Worm (Caenorhabditis elegans) whole organism, midembryonic: ENCODE results near the gene str-112.

ENCODE experiments used
- T22C8.4 ChIP-seq: fragments of 200-800 bp; sonication (Bioruptor generic); IDR thresholded peaks from 2 replicates; pipeline ENCODE4 v1.3.6; 2022; ENCODE audit warnings: missing genetic modification characterization, missing compliant biosample characterization
- cog-1 ChIP-seq: sonication (generic microtip); optimal IDR thresholded peaks from 2 replicates; lab custom pipeline; 2016; ENCODE audit warnings: missing genetic modification characterization, missing compliant biosample characterization
- flt-1 ChIP-seq: fragments of 200-800 bp; sonication (Bioruptor generic); IDR thresholded peaks from 2 replicates; pipeline ENCODE4 v1.3.6; 2022; ENCODE audit warnings: missing genetic modification characterization, missing compliant biosample characterization
- klf-2 ChIP-seq: fragments of 200-800 bp; sonication (Bioruptor generic); conservative IDR thresholded peaks from 2 replicates; pipeline ENCODE4 v1.3.6; 2022; ENCODE audit warnings: missing genetic modification reagents, missing genetic modification characterization, missing compliant biosample characterization
- med-1 ChIP-seq: sonication (generic microtip); optimal IDR thresholded peaks from 2 replicates; lab custom pipeline; 2017; ENCODE audit warnings: missing genetic modification characterization, mild to moderate bottlenecking, missing compliant biosample characterization, antibody characterized with exemption, missing genetic modification reagents; ENCODE audit not compliant: insufficient read depth
- ref-1 ChIP-seq: fragments of 200-800 bp; sonication (Bioruptor generic); conservative IDR thresholded peaks from 2 replicates; pipeline ENCODE4 v1.3.6; 2022; ENCODE audit warnings: missing genetic modification reagents, missing genetic modification characterization, missing compliant biosample characterization
- tab-1 ChIP-seq: fragments of 200-800 bp; sonication (Bioruptor generic); IDR thresholded peaks from 2 replicates; pipeline ENCODE4 v1.3.6; 2022; ENCODE audit warnings: missing genetic modification characterization, missing compliant biosample characterization
- ztf-23 ChIP-seq: fragments of 200-800 bp; sonication (Bioruptor generic); IDR thresholded peaks from 2 replicates; pipeline ENCODE4 v1.3.6; 2022; ENCODE audit warnings: missing genetic modification reagents, missing genetic modification characterization, missing compliant biosample characterization
- ztf-29 ChIP-seq: fragments of 200-800 bp; sonication (Bioruptor generic); IDR thresholded peaks from 2 replicates; pipeline ENCODE4 v1.3.6; 2022; ENCODE audit warnings: missing genetic modification reagents, missing genetic modification characterization, missing compliant biosample characterization

- TF ChIP-seq tab-1 (no peak), klf-2 (GFP tag; lab: Robert Waterston, UW) (no peak), cog-1 (tag; lab: Kevin White, UChicago) (no peak), ztf-23 (GFP tag; lab: Robert Waterston, UW) (no peak), ref-1 (GFP tag; lab: Robert Waterston, UW) (no peak), flt-1 (GFP tag; lab: Robert Waterston, UW) (no peak), med-1 (no peak), T22C8.4 (no peak), ztf-29 (GFP tag; lab: Robert Waterston, UW) (no peak)
These were observed 49.0 kb downstream of the str-112 start for ce11 chrV:7089217-7089616.
